Worm (Caenorhabditis elegans) whole organism, L3 larva: ENCODE measurements around the gene srb-17.
A peak's percentile ranks its signal among the peaks of the same experiment; 100 is the strongest.

Experiments
- ama-1 ChIP-seq: fragments of 150-350 bp; optimal IDR thresholded peaks from 2 replicates; lab custom pipeline; 2018
- ceh-28 ChIP-seq: fragments of 150-350 bp; optimal IDR thresholded peaks from 2 replicates; lab custom pipeline; 2014; ENCODE audit warnings: missing biosample characterization, missing genetic modification reagents, missing genetic modification characterization
- ceh-82 ChIP-seq: fragments of 150-350 bp; optimal IDR thresholded peaks from 2 replicates; lab custom pipeline; 2014; ENCODE audit warnings: missing biosample characterization, missing genetic modification characterization
- ceh-9 ChIP-seq: sonication (generic microtip); optimal IDR thresholded peaks from 2 replicates; lab custom pipeline; 2018; ENCODE audit warnings: missing biosample characterization, missing genetic modification characterization
- daf-12 ChIP-seq: fragments of 150-350 bp; optimal IDR thresholded peaks from 2 replicates; lab custom pipeline; 2014; ENCODE audit warnings: missing biosample characterization, missing genetic modification reagents, missing genetic modification characterization
- egl-27 ChIP-seq: sonication (generic microtip); optimal IDR thresholded peaks from 4 replicates; lab custom pipeline; 2017; ENCODE audit warnings: missing biosample characterization, missing genetic modification reagents, missing genetic modification characterization
- egl-5 ChIP-seq: fragments of 150-350 bp; optimal IDR thresholded peaks from 2 replicates; lab custom pipeline; 2017; ENCODE audit warnings: missing biosample characterization, missing genetic modification reagents, missing genetic modification characterization, inconsistent platforms
- elt-2 ChIP-seq: sonication (generic microtip); optimal IDR thresholded peaks from 2 replicates; lab custom pipeline; 2016; ENCODE audit warnings: missing genetic modification reagents, mild to moderate bottlenecking, missing genetic modification characterization, missing compliant biosample characterization
- eor-1 ChIP-seq, 2 experiments: fragments of 150-350 bp; optimal IDR thresholded peaks; 2 replicates each; lab custom pipeline; 2014 to 2018; ENCODE audit warnings: missing biosample characterization in 2 of 2, missing genetic modification characterization in 2 of 2
- fkh-10 ChIP-seq: sonication (generic microtip); optimal IDR thresholded peaks from 2 replicates; lab custom pipeline; 2017; ENCODE audit warnings: missing biosample characterization, missing genetic modification reagents, missing genetic modification characterization
- fkh-2 ChIP-seq: fragments of 150-350 bp; optimal IDR thresholded peaks from 2 replicates; lab custom pipeline; 2014; ENCODE audit warnings: missing biosample characterization, missing genetic modification reagents, missing genetic modification characterization
- fos-1 ChIP-seq: fragments of 150-350 bp; optimal IDR thresholded peaks from 2 replicates; lab custom pipeline; 2014; ENCODE audit warnings: missing biosample characterization, missing genetic modification characterization
- hmg-11 ChIP-seq: sonication (generic microtip); optimal IDR thresholded peaks from 2 replicates; lab custom pipeline; 2016; ENCODE audit warnings: missing genetic modification characterization, missing compliant biosample characterization
- jun-1 ChIP-seq: fragments of 150-350 bp; optimal IDR thresholded peaks from 2 replicates; lab custom pipeline; 2014; ENCODE audit warnings: missing biosample characterization, missing genetic modification reagents, missing genetic modification characterization
- lin-15B ChIP-seq: fragments of 150-350 bp; optimal IDR thresholded peaks from 2 replicates; lab custom pipeline; 2014; ENCODE audit warnings: missing biosample characterization, missing genetic modification characterization
- lin-39 ChIP-seq: fragments of 150-350 bp; optimal IDR thresholded peaks from 2 replicates; lab custom pipeline; 2018; ENCODE audit warnings: missing biosample characterization, missing genetic modification reagents, missing genetic modification characterization
- mdl-1 ChIP-seq: fragments of 150-350 bp; optimal IDR thresholded peaks from 2 replicates; lab custom pipeline; 2014; ENCODE audit warnings: missing biosample characterization, missing genetic modification characterization
- mml-1 ChIP-seq: fragments of 150-350 bp; sonication (generic microtip); optimal IDR thresholded peaks from 3 replicates; lab custom pipeline; 2014; ENCODE audit warnings: missing biosample characterization, missing genetic modification characterization
- nfya-1 ChIP-seq: sonication (generic microtip); optimal IDR thresholded peaks from 2 replicates; lab custom pipeline; 2017; ENCODE audit warnings: missing genetic modification characterization, mild to moderate bottlenecking, missing compliant biosample characterization, antibody characterized with exemption, moderate library complexity; ENCODE audit not compliant: insufficient read depth
- nhr-11 ChIP-seq: fragments of 150-350 bp; optimal IDR thresholded peaks from 2 replicates; lab custom pipeline; 2014; ENCODE audit warnings: missing biosample characterization, missing genetic modification characterization
- nhr-12 ChIP-seq: fragments of 150-350 bp; optimal IDR thresholded peaks from 2 replicates; lab custom pipeline; 2014; ENCODE audit warnings: missing biosample characterization, missing genetic modification characterization
- nhr-23 ChIP-seq: fragments of 150-350 bp; optimal IDR thresholded peaks from 2 replicates; lab custom pipeline; 2014; ENCODE audit warnings: missing biosample characterization, missing genetic modification reagents, missing genetic modification characterization
- nhr-237 ChIP-seq: fragments of 150-350 bp; optimal IDR thresholded peaks from 2 replicates; lab custom pipeline; 2014; ENCODE audit warnings: missing biosample characterization, missing genetic modification characterization
- nhr-28 ChIP-seq: fragments of 150-350 bp; optimal IDR thresholded peaks from 2 replicates; lab custom pipeline; 2014; ENCODE audit warnings: missing biosample characterization, missing genetic modification characterization
- pha-4 ChIP-seq: fragments of 150-350 bp; optimal IDR thresholded peaks from 2 replicates; lab custom pipeline; 2014; ENCODE audit warnings: missing biosample characterization, missing genetic modification reagents, missing genetic modification characterization
- pqm-1 ChIP-seq: fragments of 150-350 bp; optimal IDR thresholded peaks from 2 replicates; lab custom pipeline; 2017; ENCODE audit warnings: missing biosample characterization, missing genetic modification characterization, inconsistent platforms
- skn-1 ChIP-seq: fragments of 150-350 bp; optimal IDR thresholded peaks from 2 replicates; lab custom pipeline; 2014; ENCODE audit warnings: missing biosample characterization, missing genetic modification characterization
- snpc-4 ChIP-seq: fragments of 150-350 bp; optimal IDR thresholded peaks from 2 replicates; lab custom pipeline; 2014; ENCODE audit warnings: missing biosample characterization, missing genetic modification characterization
- tbx-2 ChIP-seq: sonication (generic microtip); optimal IDR thresholded peaks from 2 replicates; lab custom pipeline; 2016; ENCODE audit warnings: mild to moderate bottlenecking, missing genetic modification characterization, missing compliant biosample characterization
- unc-39 ChIP-seq: sonication (generic microtip); optimal IDR thresholded peaks from 4 replicates; lab custom pipeline; 2017; ENCODE audit warnings: missing biosample characterization, missing genetic modification characterization
- zag-1 ChIP-seq: fragments of 150-350 bp; optimal IDR thresholded peaks from 2 replicates; lab custom pipeline; 2014; ENCODE audit warnings: missing biosample characterization, missing genetic modification characterization
- ztf-11 ChIP-seq: fragments of 150-350 bp; optimal IDR thresholded peaks from 2 replicates; lab custom pipeline; 2014; ENCODE audit warnings: missing biosample characterization, missing genetic modification characterization
- ztf-4 ChIP-seq: fragments of 150-350 bp; optimal IDR thresholded peaks from 2 replicates; lab custom pipeline; 2014; ENCODE audit warnings: missing biosample characterization, missing genetic modification characterization

Gene srb-17

ce11 chrIV:10502345-10502744 is 45.3 kb upstream of the srb-17 start:
- peak; percentile 20 for TF ChIP-seq nhr-11 (tag; lab: Kevin White, UChicago)
- no peak for TF ChIP-seq daf-12 (tag; lab: Kevin White, UChicago)
- no peak for TF ChIP-seq lin-15B
- TF ChIP-seq nhr-237, result no peak
- TF ChIP-seq ceh-82, result no peak
- peak; percentile 88 for TF ChIP-seq elt-2 (tag; lab: Kevin White, UChicago)
- TF ChIP-seq skn-1 (tag; lab: Kevin White, UChicago), result peak; percentile 76
- no peak for TF ChIP-seq tbx-2
- peak; percentile 60 for TF ChIP-seq mdl-1 (tag; lab: Kevin White, UChicago)
- TF ChIP-seq nhr-28 (tag; lab: Kevin White, UChicago), result no peak
- TF ChIP-seq ceh-28 (tag; lab: Kevin White, UChicago), result peak; percentile 59
- TF ChIP-seq pqm-1 (tag; lab: Kevin White, UChicago), result peak; percentile 97
- TF ChIP-seq jun-1, result peak; percentile 54
- peak; percentile 45 for TF ChIP-seq egl-5 (tag; lab: Kevin White, UChicago)
- peak; percentile 96 for TF ChIP-seq pha-4 (tag; lab: Kevin White, UChicago)
- TF ChIP-seq ama-1 (lab: Kevin White, UChicago), result peak; percentile 29
- TF ChIP-seq nfya-1, result peak; percentile 59
- TF ChIP-seq egl-27 (tag; lab: Kevin White, UChicago), result no peak

ce11 chrIV:10501550-10502240 is 44.7 kb upstream of the srb-17 start, which contains the start of gene tax-6:
Gene tax-6 (minus strand): TSS chrIV:10501600.
- TF ChIP-seq jun-1, result no peak
- TF ChIP-seq ztf-11 (tag; lab: Kevin White, UChicago), result no peak
- no peak for TF ChIP-seq egl-27 (tag; lab: Kevin White, UChicago)
- no peak for TF ChIP-seq snpc-4
- TF ChIP-seq nhr-12 (tag; lab: Kevin White, UChicago), result no peak
- no peak for TF ChIP-seq fkh-2 (tag; lab: Kevin White, UChicago)
- no peak for TF ChIP-seq mml-1 (tag; lab: Kevin White, UChicago)
- TF ChIP-seq daf-12 (tag; lab: Kevin White, UChicago), result no peak
- no peak for TF ChIP-seq ama-1 (lab: Kevin White, UChicago)
- TF ChIP-seq nhr-237, result no peak
- TF ChIP-seq ceh-9, result no peak
- no peak for TF ChIP-seq nhr-23 (tag; lab: Kevin White, UChicago)
- no peak for TF ChIP-seq ztf-4 (tag; lab: Kevin White, UChicago)
- no peak for TF ChIP-seq fkh-10 (GFP tag; lab: Kevin White, UChicago)
- no peak for TF ChIP-seq hmg-11 (tag; lab: Kevin White, UChicago)

ce11 chrIV:10500481-10500880 is 43.4 kb upstream of the srb-17 start:
- TF ChIP-seq hmg-11 (tag; lab: Kevin White, UChicago) (no peak), nhr-28 (tag; lab: Kevin White, UChicago) (no peak), elt-2 (tag; lab: Kevin White, UChicago) (no peak), mml-1 (tag; lab: Kevin White, UChicago) (no peak), skn-1 (tag; lab: Kevin White, UChicago) (no peak)

- TF ChIP-seq nhr-237 (no peak), nfya-1 (peak; percentile 86), egl-5 (tag; lab: Kevin White, UChicago) (peak; percentile 21), snpc-4 (peak; percentile 2), egl-27 (tag; lab: Kevin White, UChicago) (no peak), fkh-10 (GFP tag; lab: Kevin White, UChicago) (peak; percentile 58), unc-39 (no peak), lin-15B (peak; percentile 55), pha-4 (tag; lab: Kevin White, UChicago) (no peak), zag-1 (tag; lab: Kevin White, UChicago) (peak; percentile 62), tbx-2 (peak; percentile 55), nhr-11 (tag; lab: Kevin White, UChicago) (peak; percentile 71), fos-1 (tag; lab: Kevin White, UChicago) (peak; percentile 21), eor-1 (tag; optimal IDR thresholded peaks at IDR 0.05; lab: Kevin White, UChicago) (no peak), hmg-11 (tag; lab: Kevin White, UChicago) (peak; percentile 67), lin-39 (tag; lab: Kevin White, UChicago) (peak; percentile 88), skn-1 (tag; lab: Kevin White, UChicago) (peak; percentile 27)
These were observed 42.9 kb upstream of the srb-17 start for ce11 chrIV:10499948-10500356.
